Worm (Caenorhabditis elegans) whole organism, L4/young adult: ENCODE measurements around the gene F47E1.20.

ENCODE experiments used
- W03F9.2 ChIP-seq: fragments of 150-350 bp; optimal IDR thresholded peaks from 2 replicates; lab custom pipeline; 2014; ENCODE audit warnings: missing biosample characterization, missing genetic modification characterization
- dao-5 ChIP-seq: sonication (generic microtip); optimal IDR thresholded peaks from 2 replicates; lab custom pipeline; 2016; ENCODE audit warnings: missing genotype, missing genetic modification characterization, moderate library complexity, missing compliant biosample characterization
- him-1 ChIP-seq: sonication (generic microtip); optimal IDR thresholded peaks from 2 replicates; lab custom pipeline; 2016; ENCODE audit warnings: missing genotype, missing genetic modification reagents, missing genetic modification characterization, missing compliant biosample characterization

DNA sequence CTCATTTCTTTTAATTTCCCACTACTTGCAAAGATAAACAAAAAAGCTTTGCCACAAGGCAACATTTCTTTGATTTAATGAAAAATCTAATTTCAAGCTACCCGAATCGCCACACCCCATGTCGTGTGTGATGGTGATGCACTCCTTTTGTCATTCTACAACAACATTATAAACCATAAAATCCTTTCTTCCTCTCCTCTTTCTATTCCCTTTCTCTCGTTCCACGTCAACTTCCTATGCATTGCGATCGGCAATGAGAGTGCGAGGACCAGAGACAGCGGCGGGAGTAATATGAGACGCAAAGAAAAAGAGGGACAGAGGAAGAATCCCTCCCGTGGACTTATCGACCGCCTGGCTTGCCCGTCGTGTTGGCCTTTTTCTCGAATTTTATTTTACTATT is 19.3 kb downstream of the F47E1.20 start:
- TF ChIP-seq dao-5 (tag; lab: Kevin White, UChicago) (no peak), him-1 (tag; lab: Kevin White, UChicago) (no peak), W03F9.2 (tag; lab: Kevin White, UChicago) (no peak)
